Fruit fly (Drosophila melanogaster) whole organism: ENCODE data around the gene dimm.

Experiments
- CG8478 ChIP-seq: fragments of >200 bp; optimal IDR thresholded peaks from 2 replicates; lab custom pipeline; 2018; ENCODE audit warnings: inconsistent platforms
- Dll ChIP-seq: fragments of >200 bp; optimal IDR thresholded peaks from 2 replicates; lab custom pipeline; 2017
- EcR ChIP-seq, 2 experiments: fragments of >200 bp; optimal IDR thresholded peaks; 2 replicates each; lab custom pipeline; 2017; ENCODE audit warnings: missing biosample characterization in 2 of 2, missing genetic modification characterization in 2 of 2, missing genetic modification reagents in 2 of 2
- pan ChIP-seq: fragments of >200 bp; optimal IDR thresholded peaks from 2 replicates; lab custom pipeline; 2017
- psq ChIP-seq: fragments of >200 bp; optimal IDR thresholded peaks from 2 replicates; lab custom pipeline; 2017
- usp ChIP-seq: fragments of >200 bp; optimal IDR thresholded peaks from 2 replicates; lab custom pipeline; 2017; ENCODE audit warnings: missing biosample characterization, missing genetic modification characterization, mixed read lengths

- TF ChIP-seq pan, result no peak
- no peak for TF ChIP-seq psq (lab: Kevin White, UChicago)
- TF ChIP-seq EcR (GFP tag; optimal IDR thresholded peaks at IDR 0.05; lab: Kevin White, UChicago), result no peak
- TF ChIP-seq usp (GFP tag; lab: Kevin White, UChicago), result no peak
- no peak for TF ChIP-seq Dll (lab: Kevin White, UChicago)
- no peak for TF ChIP-seq CG8478 (lab: Kevin White, UChicago)
These were observed 12.7 kb downstream of the dimm start, which contains the start of gene Tsp39D for dm6 chr2L:21344203-21344753.
